Worm (Caenorhabditis elegans): ENCODE results near the gene C14C10.10.

The C14C10.10 gene

DNA sequence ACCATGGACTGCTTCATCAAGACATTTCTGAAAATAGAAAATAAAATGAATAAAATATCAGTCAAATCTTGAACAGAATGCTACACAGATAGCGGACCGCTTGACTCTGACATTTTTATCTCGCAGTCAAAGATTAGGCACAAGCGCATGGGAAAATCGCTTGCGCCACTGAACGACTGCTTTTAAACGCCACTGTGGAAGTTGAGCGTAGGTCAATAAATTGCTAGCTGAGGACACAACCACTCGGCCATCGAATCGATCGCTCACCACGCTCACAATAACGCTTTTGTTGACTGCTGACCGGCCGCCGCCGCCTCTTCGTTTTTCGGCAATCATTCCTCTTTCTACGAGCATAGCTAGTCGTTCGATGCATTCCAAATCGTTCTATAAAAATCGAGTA, 2.1 kb downstream of the C14C10.10 start (continued):
- peak; percentile 49 for TF ChIP-seq nfya-1 (tag; optimal IDR thresholded peaks at IDR 0.05)
- TF ChIP-seq unc-55 (GFP tag; optimal IDR thresholded peaks at IDR 0.05): no peak
- TF ChIP-seq ceh-2 (tag; optimal IDR thresholded peaks at IDR 0.05): peak; percentile 72
- TF ChIP-seq pqm-1 (tag; optimal IDR thresholded peaks at IDR 0.05): no peak
- peak; percentile 70 for TF ChIP-seq ref-2 (tag; optimal IDR thresholded peaks at IDR 0.05)
- TF ChIP-seq hlh-6 (tag; optimal IDR thresholded peaks at IDR 0.05): peak; percentile 82
- TF ChIP-seq dmd-4 (tag; optimal IDR thresholded peaks at IDR 0.05; ENCODE audit: borderline replicate concordance): no peak
- peak; percentile 67 for TF ChIP-seq C08G9.2 (tag; optimal IDR thresholded peaks at IDR 0.05)
- no peak for TF ChIP-seq unc-42 (tag; optimal IDR thresholded peaks at IDR 0.05)
- peak; percentile 64 for TF ChIP-seq sox-4 (tag; optimal IDR thresholded peaks at IDR 0.05)
- TF ChIP-seq sdc-2 (tag; optimal IDR thresholded peaks at IDR 0.05): peak; percentile 28
- peak; percentile 48 for TF ChIP-seq pros-1 (tag; optimal IDR thresholded peaks at IDR 0.05)
- peak; percentile 38 for TF ChIP-seq tbx-7 (tag; optimal IDR thresholded peaks at IDR 0.05)
- TF ChIP-seq pag-3 (tag; optimal IDR thresholded peaks at IDR 0.05; ENCODE audit: borderline replicate concordance): no peak
- no peak for TF ChIP-seq ceh-24 (tag; optimal IDR thresholded peaks at IDR 0.05)
- TF ChIP-seq Y22D7AL.16 (tag; optimal IDR thresholded peaks at IDR 0.05): peak; percentile 40

ce11 chrV:12596196-12596595, 2.7 kb downstream of the C14C10.10 start, which contains the start of gene mma-1:
mma-1 (minus strand) TSS chrV:12596296.
- TF ChIP-seq ceh-45 (GFP tag; IDR thresholded peaks at IDR 0.05) (no peak), pha-4 (tag; optimal IDR thresholded peaks at IDR 0.05) (no peak), nhr-11 (tag; optimal IDR thresholded peaks at IDR 0.05) (no peak)

DNA sequence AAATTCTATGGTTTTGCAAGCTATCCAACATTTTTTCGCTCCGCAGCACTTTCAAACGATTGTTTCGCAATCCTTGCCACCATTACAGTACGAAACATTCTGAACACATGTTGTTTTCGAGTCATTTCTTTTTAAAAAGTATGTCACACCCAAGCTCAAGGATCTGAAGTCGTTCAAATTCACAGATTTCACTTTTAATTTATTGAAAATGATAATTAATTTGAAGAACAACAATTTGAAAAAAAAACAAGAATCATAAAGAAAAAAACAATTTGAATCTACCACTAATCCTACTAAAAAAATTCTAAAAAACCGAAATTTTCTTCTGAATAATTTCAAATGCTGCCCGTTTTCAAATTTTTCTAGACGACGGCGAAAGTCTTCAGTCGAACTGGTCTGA, 6.5 kb downstream of the C14C10.10 start, which contains the start of gene C14C10.2:
Gene C14C10.2 (minus strand): TSS at position 101 of the 400 bp plus-strand sequence.
- no peak for TF ChIP-seq unc-42 (tag; optimal IDR thresholded peaks at IDR 0.05)
- TF ChIP-seq ztf-16 (tag; optimal IDR thresholded peaks at IDR 0.05): no peak
- TF ChIP-seq ttx-3 (tag; optimal IDR thresholded peaks at IDR 0.05): no peak

- TF ChIP-seq nhr-11 (tag; optimal IDR thresholded peaks at IDR 0.05) (no peak), ahr-1 (tag; optimal IDR thresholded peaks at IDR 0.05) (no peak), hlh-13 (GFP tag; optimal IDR thresholded peaks at IDR 0.05) (no peak), C08G9.2 (tag; optimal IDR thresholded peaks at IDR 0.05) (no peak), F13H6.1 (tag; optimal IDR thresholded peaks at IDR 0.05) (no peak), npax-4 (tag; optimal IDR thresholded peaks at IDR 0.05) (no peak), pax-1 (tag; optimal IDR thresholded peaks at IDR 0.05) (no peak), ceh-19 (GFP tag; optimal IDR thresholded peaks at IDR 0.05) (no peak)
These were observed 8.3 kb downstream of the C14C10.10 start, which contains the start of gene ttr-43 for ce11 chrV:12590601-12591000. ttr-43 (minus strand) TSS chrV:12590701.

- no peak for TF ChIP-seq pqm-1 (tag; optimal IDR thresholded peaks at IDR 0.05)
- no peak for TF ChIP-seq nfya-1 (tag; optimal IDR thresholded peaks at IDR 0.05)
- TF ChIP-seq hlh-30 (tag; optimal IDR thresholded peaks at IDR 0.05; ENCODE audit: insufficient read depth): no peak
- TF ChIP-seq fkh-6 (tag; optimal IDR thresholded peaks at IDR 0.05): no peak
- no peak for TF ChIP-seq pax-1 (tag; optimal IDR thresholded peaks at IDR 0.05)
- no peak for TF ChIP-seq ceh-6 (GFP tag; optimal IDR thresholded peaks at IDR 0.05)
These were observed 10.9 kb downstream of the C14C10.10 start, which contains the start of gene C14C10.1 for ce11 chrV:12588030-12588429. C14C10.1 (plus strand) TSS chrV:12588330.

DNA sequence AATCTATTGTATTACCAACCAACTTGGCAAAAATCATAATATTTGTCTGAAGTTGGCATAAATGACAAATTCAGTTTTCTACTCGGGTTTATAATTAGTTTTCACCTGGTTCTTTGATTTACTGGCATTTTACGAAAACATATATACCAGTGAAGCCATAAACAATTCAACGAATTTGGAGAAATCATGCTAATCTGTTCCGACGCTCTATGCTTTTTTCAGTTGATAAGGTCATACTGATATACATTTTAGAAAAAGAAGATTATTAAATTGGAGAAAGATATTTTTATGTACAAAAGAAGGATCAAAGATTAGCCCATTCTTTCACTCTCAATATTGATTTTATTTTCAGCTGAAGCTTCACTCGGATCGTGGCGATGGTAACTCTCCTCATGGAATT, 12.1 kb downstream of the C14C10.10 start:
- TF ChIP-seq nhr-232 (tag; optimal IDR thresholded peaks at IDR 0.05) (no peak), C08G9.2 (tag; optimal IDR thresholded peaks at IDR 0.05) (no peak), mec-3 (tag; optimal IDR thresholded peaks at IDR 0.05; ENCODE audit: borderline replicate concordance) (no peak), K09A11.1 (tag; optimal IDR thresholded peaks at IDR 0.05; ENCODE audit: insufficient read depth) (no peak), C38D4.7 (GFP tag; optimal IDR thresholded peaks at IDR 0.05) (no peak), ceh-30 (tag; optimal IDR thresholded peaks at IDR 0.05) (no peak), unc-86 (tag; optimal IDR thresholded peaks at IDR 0.05) (no peak), fax-1 (tag; optimal IDR thresholded peaks at IDR 0.05) (no peak), sox-2 (GFP tag; IDR thresholded peaks at IDR 0.05) (no peak), ztf-16 (tag; optimal IDR thresholded peaks at IDR 0.05) (no peak), ceh-19 (GFP tag; optimal IDR thresholded peaks at IDR 0.05) (no peak), elt-4 (tag; optimal IDR thresholded peaks at IDR 0.05) (no peak), ref-2 (tag; optimal IDR thresholded peaks at IDR 0.05) (no peak)

Measured in whole organism, late embryonic.